Fruit fly (Drosophila melanogaster): ENCODE data around the gene Eph.

dm6 chr4:664277-664676 is 53.8 kb downstream of the Eph start:
- TF ChIP-seq Sox102F (GFP tag; optimal IDR thresholded peaks at IDR 0.05) (no peak), Side (GFP tag; optimal IDR thresholded peaks at IDR 0.05) (no peak), ewg (GFP tag; optimal IDR thresholded peaks at IDR 0.05) (no peak), E2f1 (GFP tag; IDR thresholded peaks at IDR 0.05) (no peak)
